Fruit fly (Drosophila melanogaster) whole organism, pupa: ENCODE data around the gene mthl14.

Experiments
- CG15710 ChIP-seq: fragments of 200-800 bp; sonication (Bioruptor generic); optimal IDR thresholded peaks from 2 replicates; lab custom pipeline; 2018; ENCODE audit warnings: missing biosample characterization, mild to moderate bottlenecking, missing genetic modification characterization, moderate library complexity
- CG8301 ChIP-seq: fragments of 200-800 bp; sonication (Bioruptor generic); optimal IDR thresholded peaks from 2 replicates; lab custom pipeline; 2018; ENCODE audit warnings: missing biosample characterization, mild to moderate bottlenecking, missing genetic modification characterization
- D1 ChIP-seq: fragments of 200-800 bp; sonication (Bioruptor generic); optimal IDR thresholded peaks from 2 replicates; lab custom pipeline; 2018; ENCODE audit warnings: missing biosample characterization, mild to moderate bottlenecking, missing genetic modification characterization, moderate library complexity
- Ets98B ChIP-seq: fragments of 200-800 bp; sonication (Bioruptor generic); IDR thresholded peaks from 2 replicates; pipeline ENCODE4 v1.3.6; 2022; ENCODE audit warnings: missing biosample characterization, missing genetic modification characterization
- Pif1A ChIP-seq: fragments of 200-800 bp; sonication (Bioruptor generic); optimal IDR thresholded peaks from 3 replicates; lab custom pipeline; 2016; ENCODE audit warnings: missing biosample characterization, missing genetic modification characterization
- fd96Ca ChIP-seq: fragments of 200-800 bp; sonication (Bioruptor generic); IDR thresholded peaks from 3 replicates; pipeline ENCODE4 v1.3.6; 2022; ENCODE audit warnings: missing biosample characterization, missing genetic modification characterization

DNA sequence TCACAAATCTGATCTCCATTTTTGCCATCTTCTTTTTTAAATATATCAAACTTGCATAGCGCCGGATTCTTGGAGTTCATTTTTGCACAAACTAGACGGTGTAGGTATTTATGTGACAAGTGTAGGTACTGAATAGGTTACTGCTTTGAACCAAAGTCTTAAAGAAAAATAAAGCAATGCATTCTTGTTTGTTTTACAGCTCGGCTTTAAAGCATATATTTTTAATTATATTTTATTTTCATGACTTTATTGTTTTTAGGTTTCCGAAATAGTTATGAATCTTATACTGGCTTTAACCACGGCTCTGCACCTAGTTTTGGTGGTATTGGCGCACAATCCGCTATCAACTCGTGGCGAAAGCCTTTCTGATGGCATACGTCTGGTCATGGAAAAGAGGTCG lies 26.0 kb downstream of the mthl14 start, which contains the start of gene CG32845:
- TF ChIP-seq Ets98B (GFP tag; lab: Robert Waterston, UW) (no peak), Pif1A (GFP tag; lab: Kevin White, UChicago) (no peak), CG8301 (tag; lab: Kevin White, UChicago) (no peak), D1 (no peak), fd96Ca (GFP tag; lab: Robert Waterston, UW) (no peak), CG15710 (tag; lab: Kevin White, UChicago) (no peak)
